Worm (Caenorhabditis elegans) whole organism, L3 larva: ENCODE measurements around the gene him-8.

ENCODE experiments used
- ceh-82 ChIP-seq: fragments of 150-350 bp; optimal IDR thresholded peaks from 2 replicates; lab custom pipeline; 2014; ENCODE audit warnings: missing biosample characterization, missing genetic modification characterization
- elt-1 ChIP-seq: fragments of 150-350 bp; optimal IDR thresholded peaks from 2 replicates; lab custom pipeline; 2014; ENCODE audit warnings: missing biosample characterization, missing genetic modification characterization
- fkh-10 ChIP-seq: sonication (generic microtip); optimal IDR thresholded peaks from 2 replicates; lab custom pipeline; 2017; ENCODE audit warnings: missing biosample characterization, missing genetic modification reagents, missing genetic modification characterization
- nhr-25 ChIP-seq: sonication (generic microtip); optimal IDR thresholded peaks from 2 replicates; lab custom pipeline; 2017; ENCODE audit warnings: missing biosample characterization, missing genetic modification characterization
- nhr-28 ChIP-seq: fragments of 150-350 bp; optimal IDR thresholded peaks from 2 replicates; lab custom pipeline; 2014; ENCODE audit warnings: missing biosample characterization, missing genetic modification characterization
- nhr-76 ChIP-seq: fragments of 150-350 bp; sonication (generic microtip); optimal IDR thresholded peaks from 5 replicates; lab custom pipeline; 2014; ENCODE audit warnings: missing biosample characterization, missing genetic modification characterization
- ztf-4 ChIP-seq: fragments of 150-350 bp; optimal IDR thresholded peaks from 2 replicates; lab custom pipeline; 2014; ENCODE audit warnings: missing biosample characterization, missing genetic modification characterization

ce11 chrIV:10558415-10558814, 3.3 kb upstream of the him-8 start, which contains the start of gene zim-3:
- no peak for TF ChIP-seq ztf-4 (tag; lab: Kevin White, UChicago)
- TF ChIP-seq nhr-25: no peak
- TF ChIP-seq ceh-82 (tag; lab: Kevin White, UChicago): no peak
- TF ChIP-seq fkh-10: no peak
- no peak for TF ChIP-seq nhr-28 (tag; lab: Kevin White, UChicago)
- TF ChIP-seq nhr-76 (tag; lab: Kevin White, UChicago): no peak
- no peak for TF ChIP-seq elt-1 (tag; lab: Kevin White, UChicago)
